Worm (Caenorhabditis elegans): Measurements from ENCODE around the gene Y69A2AR.31.

Gene Y69A2AR.31

ce11 chrIV:2657307-2657706, 6.5 kb downstream of the Y69A2AR.31 start (continued):
- TF ChIP-seq daf-16 (GFP tag; optimal IDR thresholded peaks at IDR 0.05) (peak in 1 of 2 experiments; percentile 62), daf-16 (tag; optimal IDR thresholded peaks at IDR 0.05) (peak; percentile 8), set-16 (GFP tag; IDR thresholded peaks at IDR 0.05) (no peak), nhr-102 (tag; optimal IDR thresholded peaks at IDR 0.05) (peak; percentile 13), nhr-111 (GFP tag; optimal IDR thresholded peaks at IDR 0.05) (no peak), ceh-44 (GFP tag; IDR thresholded peaks at IDR 0.05) (peak; percentile 30; the same call in 1 of the 2 replicates), D1046.2 (GFP tag; IDR thresholded peaks at IDR 0.05) (peak; percentile 58; the same call in 1 of the 2 replicates), Y75B8A.6 (GFP tag; IDR thresholded peaks at IDR 0.05) (peak; percentile 78; the same call in 1 of the 2 replicates), ctbp-1 (GFP tag; IDR thresholded peaks at IDR 0.05) (peak; percentile 65), nhr-41 (GFP tag; IDR thresholded peaks at IDR 0.05) (0 out of 2 replicates have a peak, but pooled peaks have one; percentile 69), tra-1 (GFP tag; IDR thresholded peaks at IDR 0.05) (peak; percentile 33; the same call in 1 of the 2 replicates), zfp-2 (tag; optimal IDR thresholded peaks at IDR 0.05) (peak; percentile 11), lim-7 (GFP tag; IDR thresholded peaks at IDR 0.05) (peak; percentile 94), daf-8 (GFP tag; IDR thresholded peaks at IDR 0.05) (0 out of 2 replicates have a peak, but pooled peaks have one; percentile 47), mep-1 (tag; optimal IDR thresholded peaks at IDR 0.05) (no peak), mdt-29 (GFP tag; IDR thresholded peaks at IDR 0.05) (no peak), lin-13 (GFP tag; optimal IDR thresholded peaks at IDR 0.05) (peak; percentile 49), F44E2.7 (GFP tag; IDR thresholded peaks at IDR 0.05) (peak; percentile 90; the same call in 1 of the 2 replicates), spr-1 (tag; optimal IDR thresholded peaks at IDR 0.05) (no peak), unc-130 (GFP tag; optimal IDR thresholded peaks at IDR 0.05) (peak; percentile 31), ces-1 (GFP tag; optimal IDR thresholded peaks at IDR 0.05) (no peak), egl-43 (GFP tag; IDR thresholded peaks at IDR 0.05) (peak; percentile 79), snpc-1.2 (GFP tag; IDR thresholded peaks at IDR 0.05) (peak; percentile 72), ceh-20 (GFP tag; IDR thresholded peaks at IDR 0.05) (peak; percentile 53; the same call in 1 of the 2 replicates)

- TF ChIP-seq aha-1 (tag): peak; percentile 37
- TF ChIP-seq nhr-11 (tag; optimal IDR thresholded peaks at IDR 0.05): no peak
- TF ChIP-seq dmd-6 (GFP tag; IDR thresholded peaks at IDR 0.05): no peak
- TF ChIP-seq mdt-29 (GFP tag; IDR thresholded peaks at IDR 0.05): 0 out of 2 replicates have a peak, but pooled peaks have one; percentile 9
- no peak for TF ChIP-seq daf-16 (GFP tag; optimal IDR thresholded peaks at IDR 0.05)
- TF ChIP-seq daf-16 (tag; optimal IDR thresholded peaks at IDR 0.05): peak; percentile 8
- no peak for TF ChIP-seq zfp-2 (tag; optimal IDR thresholded peaks at IDR 0.05)
- TF ChIP-seq unc-62 (GFP tag; optimal IDR thresholded peaks at IDR 0.05 in 1 of 2): peak in 1 of 2 experiments; percentile 76
- TF ChIP-seq unc-62 (tag; optimal IDR thresholded peaks at IDR 0.05): no peak
- TF ChIP-seq gei-8 (GFP tag; optimal IDR thresholded peaks at IDR 0.05): no peak
- no peak for TF ChIP-seq R02D3.7 (tag; optimal IDR thresholded peaks at IDR 0.05)
- no peak for TF ChIP-seq Y5F2A.4 (GFP tag; optimal IDR thresholded peaks at IDR 0.05)
- TF ChIP-seq Y48G9A.11 (GFP tag; IDR thresholded peaks at IDR 0.05): 0 out of 2 replicates have a peak, but pooled peaks have one; percentile 15
- peak; percentile 26 for TF ChIP-seq fkh-10 (GFP tag; optimal IDR thresholded peaks at IDR 0.05)
- TF ChIP-seq nhr-41 (GFP tag; IDR thresholded peaks at IDR 0.05): no peak
- TF ChIP-seq lin-38 (GFP tag; IDR thresholded peaks at IDR 0.05): peak; percentile 39
- no peak for TF ChIP-seq rbr-2 (tag; optimal IDR thresholded peaks at IDR 0.05)
- TF ChIP-seq vab-7 (GFP tag; IDR thresholded peaks at IDR 0.05): 0 out of 2 replicates have a peak, but pooled peaks have one; percentile 40
- TF ChIP-seq zfp-3 (GFP tag; conservative IDR thresholded peaks at IDR 0.05): 0 out of 2 replicates have a peak, but pooled peaks have one; percentile 37
- no peak for TF ChIP-seq F49E8.2 (tag; optimal IDR thresholded peaks at IDR 0.05; ENCODE audit: borderline replicate concordance)
- TF ChIP-seq lim-7 (GFP tag; IDR thresholded peaks at IDR 0.05): peak; percentile 66; the same call in 1 of the 2 replicates
- no peak for TF ChIP-seq ztf-7 (tag; optimal IDR thresholded peaks at IDR 0.05)
- TF ChIP-seq ZK546.5 (tag; optimal IDR thresholded peaks at IDR 0.05): no peak
Measured at ce11 chrIV:2656400-2657139, 7.2 kb downstream of the Y69A2AR.31 start.

Data from whole organism, L4 larva.